Worm (Caenorhabditis elegans) whole organism, L2 larva: ENCODE measurements around the gene B0546.4.

ENCODE experiments used
- F13H6.1 ChIP-seq: sonication (generic microtip); optimal IDR thresholded peaks from 2 replicates; lab custom pipeline; 2016; ENCODE audit warnings: missing genetic modification characterization, missing compliant biosample characterization
- alr-1 ChIP-seq: fragments of 150-350 bp; optimal IDR thresholded peaks from 2 replicates; lab custom pipeline; 2014; ENCODE audit warnings: missing biosample characterization, missing genetic modification characterization
- ama-1 ChIP-seq: fragments of 150-350 bp; optimal IDR thresholded peaks from 2 replicates; lab custom pipeline; 2018; ENCODE audit warnings: inconsistent platforms
- blmp-1 ChIP-seq: sonication (generic microtip); optimal IDR thresholded peaks from 2 replicates; lab custom pipeline; 2017; ENCODE audit warnings: missing genetic modification characterization, mild to moderate bottlenecking, missing compliant biosample characterization, antibody characterized with exemption, moderate library complexity; ENCODE audit not compliant: insufficient read depth
- ceh-82 ChIP-seq: fragments of 150-350 bp; optimal IDR thresholded peaks from 2 replicates; lab custom pipeline; 2014; ENCODE audit warnings: missing biosample characterization, missing genetic modification characterization
- crh-2 ChIP-seq: sonication (generic microtip); optimal IDR thresholded peaks from 2 replicates; lab custom pipeline; 2017; ENCODE audit warnings: missing biosample characterization, missing genetic modification characterization
- dmd-4 ChIP-seq: sonication (generic microtip); optimal IDR thresholded peaks from 2 replicates; lab custom pipeline; 2017; ENCODE audit warnings: missing biosample characterization, missing genetic modification characterization
- elt-1 ChIP-seq: fragments of 150-350 bp; optimal IDR thresholded peaks from 2 replicates; lab custom pipeline; 2014; ENCODE audit warnings: missing biosample characterization, missing genetic modification characterization
- elt-3 ChIP-seq: sonication (generic microtip); optimal IDR thresholded peaks from 2 replicates; lab custom pipeline; 2017; ENCODE audit warnings: missing biosample characterization, missing genetic modification characterization
- gmeb-1 ChIP-seq: fragments of 150-350 bp; optimal IDR thresholded peaks from 2 replicates; lab custom pipeline; 2014; ENCODE audit warnings: missing biosample characterization, missing genetic modification characterization
- lin-13 ChIP-seq: fragments of 150-350 bp; optimal IDR thresholded peaks from 2 replicates; lab custom pipeline; 2014; ENCODE audit warnings: missing biosample characterization, missing genetic modification reagents, missing genetic modification characterization
- lsy-2 ChIP-seq, 2 experiments: fragments of 150-350 bp in 1 of 2; sonication (generic microtip) in 1 of 2; optimal IDR thresholded peaks; 2 replicates each; lab custom pipeline; 2014 to 2017; ENCODE audit warnings: missing biosample characterization in 2 of 2, missing genetic modification characterization in 2 of 2
- mbf-1 ChIP-seq: sonication (generic microtip); optimal IDR thresholded peaks from 2 replicates; lab custom pipeline; 2017; ENCODE audit warnings: missing biosample characterization, missing genetic modification characterization
- mdl-1 ChIP-seq, 2 experiments: fragments of 150-350 bp in 1 of 2; sonication (generic microtip) in 1 of 2; optimal IDR thresholded peaks; 2 replicates each; lab custom pipeline; 2017; ENCODE audit warnings: missing biosample characterization in 2 of 2, missing genetic modification characterization in 2 of 2
- nhr-11 ChIP-seq: fragments of 150-350 bp; optimal IDR thresholded peaks from 2 replicates; lab custom pipeline; 2014; ENCODE audit warnings: missing biosample characterization, missing genetic modification characterization
- nhr-12 ChIP-seq: fragments of 150-350 bp; optimal IDR thresholded peaks from 2 replicates; lab custom pipeline; 2014; ENCODE audit warnings: missing biosample characterization, missing genetic modification characterization
- nhr-129 ChIP-seq: fragments of 150-350 bp; optimal IDR thresholded peaks from 2 replicates; lab custom pipeline; 2014; ENCODE audit warnings: missing biosample characterization, missing genetic modification characterization
- nhr-21 ChIP-seq: fragments of 150-350 bp; optimal IDR thresholded peaks from 2 replicates; lab custom pipeline; 2014; ENCODE audit warnings: missing biosample characterization, missing genetic modification characterization
- nhr-25 ChIP-seq: fragments of 150-350 bp; sonication (generic microtip); optimal IDR thresholded peaks from 3 replicates; lab custom pipeline; 2014; ENCODE audit warnings: missing biosample characterization, missing genetic modification characterization
- nhr-6 ChIP-seq: fragments of 150-350 bp; optimal IDR thresholded peaks from 2 replicates; lab custom pipeline; 2014; ENCODE audit warnings: missing biosample characterization, missing genetic modification characterization
- nhr-77 ChIP-seq: fragments of 150-350 bp; optimal IDR thresholded peaks from 2 replicates; lab custom pipeline; 2014; ENCODE audit warnings: missing biosample characterization, missing genetic modification characterization
- peb-1 ChIP-seq: fragments of 150-350 bp; optimal IDR thresholded peaks from 2 replicates; lab custom pipeline; 2014; ENCODE audit warnings: missing biosample characterization, missing genetic modification characterization
- sem-4 ChIP-seq: fragments of 150-350 bp; optimal IDR thresholded peaks from 2 replicates; lab custom pipeline; 2014; ENCODE audit warnings: missing biosample characterization, missing genetic modification reagents, missing genetic modification characterization
- sma-9 ChIP-seq, 2 experiments: fragments of 150-350 bp in 1 of 2; sonication (generic microtip) in 1 of 2; optimal IDR thresholded peaks; 2 replicates each; lab custom pipeline; 2014 to 2016; ENCODE audit warnings: missing genetic modification characterization in 2 of 2, mild to moderate bottlenecking in 1 of 2, missing biosample characterization in 1 of 2, missing compliant biosample characterization in 1 of 2, missing genetic modification reagents in 1 of 2, moderate library complexity in 1 of 2
- snpc-4 ChIP-seq: fragments of 150-350 bp; optimal IDR thresholded peaks from 2 replicates; lab custom pipeline; 2014; ENCODE audit warnings: missing biosample characterization, missing genetic modification characterization
- unc-39 ChIP-seq: fragments of 150-350 bp; optimal IDR thresholded peaks from 2 replicates; lab custom pipeline; 2014; ENCODE audit warnings: missing biosample characterization, missing genetic modification characterization
- unc-55 ChIP-seq: fragments of 150-350 bp; sonication (generic microtip); optimal IDR thresholded peaks from 3 replicates; lab custom pipeline; 2014; ENCODE audit warnings: missing biosample characterization, missing genetic modification reagents, missing genetic modification characterization
- unc-62 ChIP-seq: fragments of 150-350 bp; optimal IDR thresholded peaks from 2 replicates; lab custom pipeline; 2014; ENCODE audit warnings: missing biosample characterization, missing genetic modification reagents, missing genetic modification characterization
- zag-1 ChIP-seq: fragments of 150-350 bp; optimal IDR thresholded peaks from 2 replicates; lab custom pipeline; 2014; ENCODE audit warnings: missing biosample characterization, missing genetic modification characterization
- ztf-1 ChIP-seq: fragments of 200-800 bp; sonication (Bioruptor generic); conservative IDR thresholded peaks from 2 replicates; pipeline ENCODE4 v1.3.6; 2022; ENCODE audit warnings: missing genetic modification characterization, missing compliant biosample characterization
- ztf-4 ChIP-seq: fragments of 150-350 bp; optimal IDR thresholded peaks from 2 replicates; lab custom pipeline; 2014; ENCODE audit warnings: missing biosample characterization, missing genetic modification characterization

The B0546.4 gene

ce11 chrIV:3338676-3339075, 45.3 kb downstream of the B0546.4 start, which contains the start of gene hrpa-1 (continued):
- no peak for TF ChIP-seq alr-1 (tag; lab: Kevin White, UChicago)
- TF ChIP-seq lin-13 (GFP tag; lab: Kevin White, UChicago) = peak; percentile 92
- peak in 1 of 2 experiments; percentile 46 for TF ChIP-seq mdl-1 (tag; optimal IDR thresholded peaks at IDR 0.05; lab: Kevin White, UChicago)
- TF ChIP-seq nhr-21 (tag; lab: Kevin White, UChicago) = peak; percentile 62
- TF ChIP-seq ceh-82 (tag; lab: Kevin White, UChicago) = peak; percentile 62
- peak; percentile 56 for TF ChIP-seq sem-4 (tag; lab: Kevin White, UChicago)
- TF ChIP-seq ztf-4 (tag; lab: Kevin White, UChicago) = peak; percentile 68

- TF ChIP-seq nhr-129 (tag; lab: Kevin White, UChicago) = no peak
- no peak for TF ChIP-seq nhr-25 (tag; lab: Kevin White, UChicago)
- TF ChIP-seq nhr-77 (tag; lab: Kevin White, UChicago) = no peak
- TF ChIP-seq mbf-1 (tag; lab: Kevin White, UChicago) = no peak
- no peak for TF ChIP-seq lsy-2 (tag; optimal IDR thresholded peaks at IDR 0.05; lab: Kevin White, UChicago)
- TF ChIP-seq nhr-12 (tag; lab: Kevin White, UChicago) = no peak
- TF ChIP-seq peb-1 (tag; lab: Kevin White, UChicago) = no peak
- TF ChIP-seq elt-3 (tag; lab: Kevin White, UChicago) = no peak
- no peak for TF ChIP-seq lin-13 (GFP tag; lab: Kevin White, UChicago)
- TF ChIP-seq snpc-4 (tag; lab: Kevin White, UChicago) = no peak
- TF ChIP-seq zag-1 (tag; lab: Kevin White, UChicago) = no peak
- no peak for TF ChIP-seq mdl-1 (tag; optimal IDR thresholded peaks at IDR 0.05; lab: Kevin White, UChicago)
- TF ChIP-seq nhr-11 (tag; lab: Kevin White, UChicago) = no peak
- TF ChIP-seq nhr-21 (tag; lab: Kevin White, UChicago) = no peak
- TF ChIP-seq unc-55 = no peak
Measured at ce11 chrIV:3338176-3338575, 45.8 kb downstream of the B0546.4 start.

ce11 chrIV:3337275-3337674, 46.7 kb downstream of the B0546.4 start:
- TF ChIP-seq mbf-1 (tag; lab: Kevin White, UChicago) (no peak), elt-3 (tag; lab: Kevin White, UChicago) (no peak), unc-62 (GFP tag; lab: Kevin White, UChicago) (no peak), elt-1 (no peak), unc-39 (tag; lab: Kevin White, UChicago) (no peak), crh-2 (tag; lab: Kevin White, UChicago) (no peak), snpc-4 (tag; lab: Kevin White, UChicago) (no peak), dmd-4 (tag; lab: Kevin White, UChicago) (no peak), F13H6.1 (tag; lab: Kevin White, UChicago) (no peak), ztf-1 (GFP tag; lab: Robert Waterston, UW) (no peak)

ce11 chrIV:3336585-3336984, 47.4 kb downstream of the B0546.4 start, which contains the start of gene F42A6.6:
Gene F42A6.6 (minus strand): TSS chrIV:3336873.
- TF ChIP-seq lin-13 (GFP tag; lab: Kevin White, UChicago) (peak; percentile 13), ceh-82 (tag; lab: Kevin White, UChicago) (no peak), blmp-1 (tag; lab: Kevin White, UChicago) (no peak), lsy-2 (tag; optimal IDR thresholded peaks at IDR 0.05; lab: Kevin White, UChicago) (peak in 1 of 2 experiments; percentile 33), peb-1 (tag; lab: Kevin White, UChicago) (no peak), nhr-21 (tag; lab: Kevin White, UChicago) (peak; percentile 11), crh-2 (tag; lab: Kevin White, UChicago) (no peak), sma-9 (GFP tag; optimal IDR thresholded peaks at IDR 0.05; lab: Kevin White, UChicago) (peak; percentile 29), sma-9 (tag; optimal IDR thresholded peaks at IDR 0.05; lab: Kevin White, UChicago) (no peak), gmeb-1 (tag; lab: Kevin White, UChicago) (peak; percentile 39), ama-1 (lab: Kevin White, UChicago) (peak; percentile 72), nhr-11 (tag; lab: Kevin White, UChicago) (no peak), sem-4 (tag; lab: Kevin White, UChicago) (peak; percentile 4), nhr-6 (tag; lab: Kevin White, UChicago) (no peak)
